ENCODE assay signal across 3 worm cellular contexts in the genomic region with DNA sequence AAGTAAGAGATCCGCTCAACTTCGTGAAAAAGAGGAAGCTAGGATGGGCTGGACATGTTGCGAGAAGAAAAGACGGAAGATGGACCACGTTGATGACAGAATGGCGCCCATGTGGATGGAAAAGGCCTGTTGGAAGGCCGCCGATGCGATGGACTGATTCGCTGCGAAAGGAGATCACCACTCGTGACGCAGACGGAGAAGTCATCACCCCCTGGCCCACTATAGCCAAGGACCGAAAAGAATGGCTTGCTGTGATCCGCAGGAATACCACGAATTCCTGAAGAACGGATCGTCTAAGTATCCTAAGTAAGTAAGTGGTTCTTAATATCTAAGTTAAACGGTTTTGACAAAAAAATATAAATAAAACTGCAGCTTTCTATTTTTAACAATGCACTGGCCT.
TF ChIP-seq lines count a peak whose summit lies in the region.
"Not testable (repeated sequence)": the region's sequence is repeated elsewhere in the genome, so short reads cannot be mapped to it uniquely, and the experiment has no call there.

No protein-coding gene starts in this region.

TF ChIP-seq in whole organism, L1 larva, 84 proteins besides CTCF, POLR2A, EP300 and RAD21:
- TF ChIP-seq aly-2 (tag; optimal IDR thresholded peaks at IDR 0.05; lab: Kevin White, UChicago) = peak; percentile 31

TF ChIP-seq in whole organism, L4 larva, 104 proteins besides CTCF, POLR2A, EP300 and RAD21:
- TF ChIP-seq egl-43 (GFP tag; IDR thresholded peaks at IDR 0.05; lab: Robert Waterston, UW) (peak; percentile 51; the same call in 1 of the 2 replicates), arid-1 (GFP tag; conservative IDR thresholded peaks at IDR 0.05; lab: Robert Waterston, UW) (0 out of 2 replicates have a peak, but pooled peaks have one; percentile 5), T26A8.4 (GFP tag; IDR thresholded peaks at IDR 0.05; lab: Robert Waterston, UW) (peak; percentile 64), ctbp-1 (GFP tag; IDR thresholded peaks at IDR 0.05; lab: Robert Waterston, UW) (0 out of 2 replicates have a peak, but pooled peaks have one; percentile 53), set-16 (GFP tag; IDR thresholded peaks at IDR 0.05; lab: Robert Waterston, UW) (peak; percentile 59), snpc-1.2 (GFP tag; IDR thresholded peaks at IDR 0.05; lab: Robert Waterston, UW) (peak; percentile 32; the same call in 1 of the 2 replicates), unc-62 (GFP tag; optimal IDR thresholded peaks at IDR 0.05 in 1 of 2; lab: Kevin White, UChicago) (peak in 1 of 2 experiments; percentile 23), saeg-2 (GFP tag; IDR thresholded peaks at IDR 0.05; lab: Robert Waterston, UW) (0 out of 2 replicates have a peak, but pooled peaks have one; percentile 32)
- not testable (repeated sequence) for TF ChIP-seq unc-62 (tag; optimal IDR thresholded peaks at IDR 0.05; lab: Kevin White, UChicago)

TF ChIP-seq in whole organism, young adult, 124 proteins besides CTCF, POLR2A, EP300 and RAD21:
- TF ChIP-seq Y56A3A.18 (GFP tag; IDR thresholded peaks at IDR 0.05; lab: Robert Waterston, UW) (0 out of 2 replicates have a peak, but pooled peaks have one; percentile 32), nfyb-1 (GFP tag; IDR thresholded peaks at IDR 0.05; lab: Robert Waterston, UW) (peak; percentile 56; the same call in 1 of the 2 replicates)
TF ChIP-seq in whole organism, young adult: peak in this region for 2; not testable (repeated sequence) for 122.
